Comparison of ENCODE assay signal across 2 worm cellular contexts in the genomic region with DNA sequence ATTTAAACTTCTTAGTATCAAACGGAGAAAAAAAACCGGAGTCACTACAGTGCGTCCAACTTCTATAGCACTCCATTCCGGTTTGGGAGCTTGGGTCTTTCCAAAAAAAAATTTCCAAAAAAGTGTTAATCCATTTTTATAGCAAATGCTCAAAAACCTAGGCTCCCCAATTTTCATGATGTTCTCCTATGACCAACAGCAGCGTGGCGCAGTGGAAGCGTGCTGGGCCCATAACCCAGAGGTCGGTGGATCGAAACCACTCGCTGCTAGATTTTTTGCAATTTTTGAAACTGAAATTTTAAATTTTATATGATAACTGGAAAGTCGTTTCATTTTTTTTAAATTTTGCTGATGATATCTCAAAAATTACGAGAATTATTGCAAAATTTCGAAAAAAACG.
A peak's percentile ranks its signal among the peaks of the same experiment; 100 is the strongest.
TF ChIP-seq lines count a peak whose summit lies in the region.

No protein-coding gene starts in this region.

TF ChIP-seq in whole organism, L4 larva, 104 proteins besides CTCF, POLR2A, EP300 and RAD21:
- TF ChIP-seq Y48G9A.11 (GFP tag; IDR thresholded peaks at IDR 0.05; lab: Robert Waterston, UW), result 0 out of 2 replicates have a peak, but pooled peaks have one; percentile 42
- TF ChIP-seq hlh-11 (tag; optimal IDR thresholded peaks at IDR 0.05; lab: Kevin White, UChicago), result no peak
- no peak for TF ChIP-seq gei-8 (GFP tag; optimal IDR thresholded peaks at IDR 0.05; lab: Kevin White, UChicago)
- TF ChIP-seq vab-7 (GFP tag; IDR thresholded peaks at IDR 0.05; lab: Robert Waterston, UW), result peak; percentile 55; the same call in 1 of the 2 replicates
- no peak for TF ChIP-seq daf-12 (tag; optimal IDR thresholded peaks at IDR 0.05; lab: Kevin White, UChicago)
- no peak for TF ChIP-seq dpl-1 (GFP tag; optimal IDR thresholded peaks at IDR 0.05; lab: Kevin White, UChicago)
- TF ChIP-seq dve-1 (tag; optimal IDR thresholded peaks at IDR 0.05; lab: Kevin White, UChicago; ENCODE audit: insufficient read depth), result no peak
- TF ChIP-seq ceh-28 (tag; optimal IDR thresholded peaks at IDR 0.05; lab: Kevin White, UChicago), result no peak
- no peak for TF ChIP-seq hlh-30 (tag; optimal IDR thresholded peaks at IDR 0.05; lab: Kevin White, UChicago; ENCODE audit: insufficient read depth)
- TF ChIP-seq ZK546.5 (tag; optimal IDR thresholded peaks at IDR 0.05; lab: Kevin White, UChicago), result no peak
- no peak for TF ChIP-seq Y105C5A.15 (GFP tag; IDR thresholded peaks at IDR 0.05; lab: Robert Waterston, UW)
- no peak for TF ChIP-seq egl-27 (tag; optimal IDR thresholded peaks at IDR 0.05; lab: Kevin White, UChicago)
- TF ChIP-seq pha-4 (GFP tag; IDR thresholded peaks at IDR 0.05; lab: Robert Waterston, UW), result 0 out of 2 replicates have a peak, but pooled peaks have one; percentile 33
- TF ChIP-seq pha-4 (tag; optimal IDR thresholded peaks at IDR 0.05; lab: Kevin White, UChicago), result no peak
- TF ChIP-seq zag-1 (tag; optimal IDR thresholded peaks at IDR 0.05; lab: Kevin White, UChicago), result no peak
- TF ChIP-seq F37D6.2 (tag; optimal IDR thresholded peaks at IDR 0.05; lab: Kevin White, UChicago), result no peak
- TF ChIP-seq F44E2.7 (GFP tag; IDR thresholded peaks at IDR 0.05; lab: Robert Waterston, UW), result no peak
- no peak for TF ChIP-seq zfp-3 (GFP tag; conservative IDR thresholded peaks at IDR 0.05; lab: Robert Waterston, UW)
- TF ChIP-seq D1046.2 (GFP tag; IDR thresholded peaks at IDR 0.05; lab: Robert Waterston, UW), result 0 out of 2 replicates have a peak, but pooled peaks have one; percentile 60
- no peak for TF ChIP-seq zip-2 (tag; optimal IDR thresholded peaks at IDR 0.05; lab: Kevin White, UChicago)
- no peak for TF ChIP-seq lin-29 (GFP tag; IDR thresholded peaks at IDR 0.05; lab: Robert Waterston, UW)
- TF ChIP-seq snpc-1.2 (GFP tag; IDR thresholded peaks at IDR 0.05; lab: Robert Waterston, UW), result peak; percentile 18; the same call in 1 of the 2 replicates
- TF ChIP-seq ctbp-1 (GFP tag; IDR thresholded peaks at IDR 0.05; lab: Robert Waterston, UW), result no peak
- no peak for TF ChIP-seq nhr-6 (tag; optimal IDR thresholded peaks at IDR 0.05; lab: Kevin White, UChicago)
- no peak for TF ChIP-seq sdz-12 (GFP tag; optimal IDR thresholded peaks at IDR 0.05; lab: Kevin White, UChicago)
- no peak; the same call in 1 of the 2 replicates for TF ChIP-seq egl-43 (GFP tag; IDR thresholded peaks at IDR 0.05; lab: Robert Waterston, UW)
- TF ChIP-seq ceh-62 (tag; optimal IDR thresholded peaks at IDR 0.05; lab: Kevin White, UChicago), result no peak

TF ChIP-seq in whole organism, young adult, 124 proteins besides CTCF, POLR2A, EP300 and RAD21 (continues in another document):
- TF ChIP-seq rpc-1 (optimal IDR thresholded peaks at IDR 0.05; lab: Kevin White, UChicago) (peak; percentile 65), rpc-1 (tag; optimal IDR thresholded peaks at IDR 0.05; lab: Kevin White, UChicago) (peak; percentile 86), nfya-2 (GFP tag; IDR thresholded peaks at IDR 0.05; lab: Robert Waterston, UW) (no peak), snpc-1.3 (tag; optimal IDR thresholded peaks at IDR 0.05; lab: Kevin White, UChicago; ENCODE audit: insufficient read depth) (peak; percentile 50), F37B4.10 (GFP tag; IDR thresholded peaks at IDR 0.05; lab: Robert Waterston, UW) (no peak), hmg-20 (GFP tag; IDR thresholded peaks at IDR 0.05; lab: Robert Waterston, UW) (no peak), K11D2.4 (GFP tag; IDR thresholded peaks at IDR 0.05; lab: Robert Waterston, UW) (no peak), dpff-1 (tag; optimal IDR thresholded peaks at IDR 0.05; lab: Kevin White, UChicago) (no peak), ztf-3 (GFP tag; optimal IDR thresholded peaks at IDR 0.05; lab: Kevin White, UChicago) (no peak), ets-4 (GFP tag; optimal IDR thresholded peaks at IDR 0.05; lab: Kevin White, UChicago) (no peak), ekl-4 (GFP tag; IDR thresholded peaks at IDR 0.05; lab: Robert Waterston, UW) (no peak), ztf-25 (GFP tag; IDR thresholded peaks at IDR 0.05; lab: Robert Waterston, UW) (no peak), atf-7 (tag; optimal IDR thresholded peaks at IDR 0.05; lab: Kevin White, UChicago) (no peak), let-526 (GFP tag; IDR thresholded peaks at IDR 0.05; lab: Robert Waterston, UW) (no peak), B0261.1 (tag; optimal IDR thresholded peaks at IDR 0.05; lab: Kevin White, UChicago) (peak; percentile 62), F10E7.11 (tag; optimal IDR thresholded peaks at IDR 0.05; lab: Kevin White, UChicago) (no peak), D2030.7 (GFP tag; IDR thresholded peaks at IDR 0.05; lab: Robert Waterston, UW) (peak; percentile 38; the same call in 1 of the 2 replicates), egl-18 (GFP tag; IDR thresholded peaks at IDR 0.05; lab: Robert Waterston, UW) (no peak), cebp-2 (GFP tag; IDR thresholded peaks at IDR 0.05; lab: Robert Waterston, UW) (no peak), T07F8.4 (tag; optimal IDR thresholded peaks at IDR 0.05; lab: Kevin White, UChicago) (no peak), die-1 (tag; optimal IDR thresholded peaks at IDR 0.05; lab: Kevin White, UChicago) (peak; percentile 40), ZK185.1 (tag; optimal IDR thresholded peaks at IDR 0.05; lab: Kevin White, UChicago; ENCODE audit: poor library complexity, severe bottlenecking) (no peak), hlh-26 (GFP tag; conservative IDR thresholded peaks at IDR 0.05; lab: Robert Waterston, UW) (no peak), lin-40 (tag; optimal IDR thresholded peaks at IDR 0.05; lab: Kevin White, UChicago) (no peak), F57C9.4 (tag; optimal IDR thresholded peaks at IDR 0.05; lab: Kevin White, UChicago) (no peak), ceh-79 (tag; optimal IDR thresholded peaks at IDR 0.05; lab: Kevin White, UChicago) (no peak), mxl-1 (tag; optimal IDR thresholded peaks at IDR 0.05; lab: Kevin White, UChicago) (no peak), lir-1 (GFP tag; conservative IDR thresholded peaks at IDR 0.05; lab: Robert Waterston, UW) (no peak), ztf-28 (GFP tag; IDR thresholded peaks at IDR 0.05; lab: Robert Waterston, UW) (no peak), ceh-100 (GFP tag; IDR thresholded peaks at IDR 0.05; lab: Robert Waterston, UW) (no peak), nfyb-1 (GFP tag; IDR thresholded peaks at IDR 0.05; lab: Robert Waterston, UW) (no peak), Y79H2A.3 (GFP tag; conservative IDR thresholded peaks at IDR 0.05; lab: Robert Waterston, UW) (no peak), rcor-1 (GFP tag; IDR thresholded peaks at IDR 0.05; lab: Robert Waterston, UW) (no peak), unc-62 (GFP tag; optimal IDR thresholded peaks at IDR 0.05; lab: Kevin White, UChicago) (no peak), ama-1 (optimal IDR thresholded peaks at IDR 0.05; lab: Kevin White, UChicago) (no peak), ama-1 (GFP tag; optimal IDR thresholded peaks at IDR 0.05; lab: Kevin White, UChicago) (peak in 1 of 2 experiments; percentile 11), snpc-3.4 (tag; optimal IDR thresholded peaks at IDR 0.05; lab: Kevin White, UChicago) (peak; percentile 23), nhr-90 (tag; optimal IDR thresholded peaks at IDR 0.05; lab: Kevin White, UChicago) (peak; percentile 21), Y53F4B.3 (GFP tag; IDR thresholded peaks at IDR 0.05; lab: Robert Waterston, UW) (no peak), Y67H2A.10 (GFP tag; conservative IDR thresholded peaks at IDR 0.05; lab: Robert Waterston, UW) (no peak), hmg-1.2 (GFP tag; IDR thresholded peaks at IDR 0.05; lab: Robert Waterston, UW) (peak; percentile 12; the same call in 1 of the 2 replicates), tbx-9 (tag; optimal IDR thresholded peaks at IDR 0.05; lab: Kevin White, UChicago; ENCODE audit: borderline replicate concordance) (no peak), madf-10 (tag; optimal IDR thresholded peaks at IDR 0.05; lab: Kevin White, UChicago) (no peak), F22D6.2 (tag; optimal IDR thresholded peaks at IDR 0.05; lab: Kevin White, UChicago) (no peak), attf-3 (GFP tag; conservative IDR thresholded peaks at IDR 0.05; lab: Robert Waterston, UW) (no peak), nhr-27 (tag; optimal IDR thresholded peaks at IDR 0.05; lab: Kevin White, UChicago) (no peak), aptf-2 (GFP tag; conservative IDR thresholded peaks at IDR 0.05; lab: Robert Waterston, UW) (no peak), K12H6.12 (tag; optimal IDR thresholded peaks at IDR 0.05; lab: Kevin White, UChicago) (no peak), egrh-3 (GFP tag; IDR thresholded peaks at IDR 0.05; lab: Robert Waterston, UW) (no peak), C17E4.6 (GFP tag; IDR thresholded peaks at IDR 0.05; lab: Robert Waterston, UW) (no peak), tbp1 (GFP tag; optimal IDR thresholded peaks at IDR 0.05; lab: Kevin White, UChicago) (peak; percentile 81), unc-130 (GFP tag; optimal IDR thresholded peaks at IDR 0.05; lab: Kevin White, UChicago) (no peak), ztf-18 (tag; optimal IDR thresholded peaks at IDR 0.05; lab: Kevin White, UChicago) (peak; percentile 9), mel-28 (tag; optimal IDR thresholded peaks at IDR 0.05; lab: Kevin White, UChicago; ENCODE audit: borderline replicate concordance) (no peak), ceh-27 (GFP tag; optimal IDR thresholded peaks at IDR 0.05; lab: Kevin White, UChicago) (no peak), B0336.3 (GFP tag; IDR thresholded peaks at IDR 0.05; lab: Robert Waterston, UW) (no peak), efl-1 (GFP tag; optimal IDR thresholded peaks at IDR 0.05; lab: Kevin White, UChicago) (no peak), ccch-3 (GFP tag; optimal IDR thresholded peaks at IDR 0.05; lab: Kevin White, UChicago) (no peak), F52B5.7 (tag; optimal IDR thresholded peaks at IDR 0.05; lab: Kevin White, UChicago) (no peak), egl-44 (GFP tag; IDR thresholded peaks at IDR 0.05; lab: Robert Waterston, UW) (no peak), hsf-1 (GFP tag; IDR thresholded peaks at IDR 0.05; lab: Robert Waterston, UW) (no peak), mes-4 (tag; optimal IDR thresholded peaks at IDR 0.05; lab: Kevin White, UChicago) (no peak), F39B2.1 (GFP tag; IDR thresholded peaks at IDR 0.05; lab: Robert Waterston, UW) (no peak), attf-5 (GFP tag; optimal IDR thresholded peaks at IDR 0.05; lab: Kevin White, UChicago) (no peak), sea-2 (GFP tag; IDR thresholded peaks at IDR 0.05; lab: Robert Waterston, UW) (no peak), lin-26 (GFP tag; IDR thresholded peaks at IDR 0.05; lab: Robert Waterston, UW) (peak; percentile 62; the same call in 1 of the 2 replicates)
